Fruit fly (Drosophila melanogaster): Measurements from ENCODE around the gene CG6418.

CG6418 gene

dm6 chr3L:10867778-10868382 lies 11.0 kb downstream of the CG6418 start (continued):
- TF ChIP-seq H15 (GFP tag; IDR thresholded peaks at IDR 0.05) = 0 out of 3 replicates have a peak, but pooled peaks have one; percentile 20
- TF ChIP-seq CG18599 (GFP tag; optimal IDR thresholded peaks at IDR 0.05) = peak; percentile 8
- 0 out of 3 replicates have a peak, but pooled peaks have one; percentile 17 for TF ChIP-seq CG11695 (GFP tag; IDR thresholded peaks at IDR 0.05)
- TF ChIP-seq CG12104 (GFP tag; optimal IDR thresholded peaks at IDR 0.05) = peak; percentile 32
- peak; percentile 36 for TF ChIP-seq lbe (GFP tag; optimal IDR thresholded peaks at IDR 0.05)
- peak; percentile 3 for TF ChIP-seq caup (GFP tag; optimal IDR thresholded peaks at IDR 0.05; ENCODE audit: severe bottlenecking)
- TF ChIP-seq Chrac-16 (GFP tag; optimal IDR thresholded peaks at IDR 0.05) = no peak
- peak; percentile 77 for TF ChIP-seq Drgx (GFP tag; IDR thresholded peaks at IDR 0.05)
- no peak for TF ChIP-seq CG12942 (GFP tag; optimal IDR thresholded peaks at IDR 0.05)
- peak; percentile 88 for TF ChIP-seq crol (GFP tag; IDR thresholded peaks at IDR 0.05)
- TF ChIP-seq bcd (GFP tag; optimal IDR thresholded peaks at IDR 0.05) = no peak
- TF ChIP-seq HLH54F (GFP tag; optimal IDR thresholded peaks at IDR 0.05) = no peak
- peak; percentile 15 for TF ChIP-seq CG13624 (GFP tag; optimal IDR thresholded peaks at IDR 0.05)
- TF ChIP-seq CG9932 (GFP tag; IDR thresholded peaks at IDR 0.05) = peak; percentile 33; the same call in 1 of the 2 replicates
- no peak for TF ChIP-seq hkb (optimal IDR thresholded peaks at IDR 0.05)
- no peak for TF ChIP-seq hkb (GFP tag; IDR thresholded peaks at IDR 0.05)
- peak; percentile 34 for TF ChIP-seq CG10543 (GFP tag; optimal IDR thresholded peaks at IDR 0.05)
- peak; percentile 11 for TF ChIP-seq lab (GFP tag; optimal IDR thresholded peaks at IDR 0.05)
- no peak for TF ChIP-seq HLH3B (GFP tag; IDR thresholded peaks at IDR 0.05)
- TF ChIP-seq CG15514 (GFP tag; optimal IDR thresholded peaks at IDR 0.05) = peak; percentile 30

DNA sequence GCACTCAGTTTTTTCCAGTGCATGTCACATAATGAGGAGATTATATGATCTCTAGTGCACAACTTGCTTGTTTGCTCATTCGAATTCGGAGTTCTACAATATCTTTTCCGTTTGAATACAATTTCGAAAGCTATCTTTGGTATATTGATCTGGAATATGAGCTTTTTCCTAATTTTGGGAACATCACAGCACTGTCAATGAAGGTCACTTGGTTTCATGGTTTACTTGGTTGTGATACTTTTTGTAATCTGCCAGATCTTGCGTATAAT lies 11.5 kb downstream of the CG6418 start:
- TF ChIP-seq Gug (GFP tag; IDR thresholded peaks at IDR 0.05) = no peak
- TF ChIP-seq zf30C (GFP tag; optimal IDR thresholded peaks at IDR 0.05) = peak; percentile 50
- no peak for TF ChIP-seq CG9727 (GFP tag; optimal IDR thresholded peaks at IDR 0.05)
- TF ChIP-seq Pdp1 (GFP tag; optimal IDR thresholded peaks at IDR 0.05) = peak in 1 of 2 experiments; percentile 72

- TF ChIP-seq CG13775 (GFP tag; optimal IDR thresholded peaks at IDR 0.05) (peak; percentile 27), sim (GFP tag; IDR thresholded peaks at IDR 0.05) (no peak), CG7372 (GFP tag; IDR thresholded peaks at IDR 0.05) (no peak), CG1647 (GFP tag; optimal IDR thresholded peaks at IDR 0.05) (peak; percentile 36), fd3F (GFP tag; optimal IDR thresholded peaks at IDR 0.05) (peak; percentile 23), CG18599 (GFP tag; optimal IDR thresholded peaks at IDR 0.05) (peak; percentile 57), sob (GFP tag; IDR thresholded peaks at IDR 0.05) (peak; percentile 28; the same call in 1 of the 2 replicates), CG18619 (GFP tag; optimal IDR thresholded peaks at IDR 0.05) (peak; percentile 18), BtbVII (GFP tag; optimal IDR thresholded peaks at IDR 0.05) (peak; percentile 12), CG11247 (GFP tag; IDR thresholded peaks at IDR 0.05) (peak; percentile 35), NfI (GFP tag; optimal IDR thresholded peaks at IDR 0.05) (peak; percentile 25), Pdp1 (GFP tag; optimal IDR thresholded peaks at IDR 0.05) (peak; percentile 30 to 34), E2f2 (GFP tag; IDR thresholded peaks at IDR 0.05) (0 out of 2 replicates have a peak, but pooled peaks have one; percentile 19), CG12659 (GFP tag; optimal IDR thresholded peaks at IDR 0.05) (peak; percentile 26), lilli (GFP tag; optimal IDR thresholded peaks at IDR 0.05) (peak; percentile 64), Hsf (GFP tag; optimal IDR thresholded peaks at IDR 0.05) (peak; percentile 38), Hr78 (GFP tag; optimal IDR thresholded peaks at IDR 0.05) (peak in 1 of 2 experiments; percentile 67), slbo (GFP tag; IDR thresholded peaks at IDR 0.05) (peak; percentile 67), PHDP (tag; optimal IDR thresholded peaks at IDR 0.05) (peak; percentile 28), Hr51 (GFP tag; optimal IDR thresholded peaks at IDR 0.05) (peak in 1 of 2 experiments; percentile 51), CG8089 (GFP tag; optimal IDR thresholded peaks at IDR 0.05) (no peak), CG9727 (GFP tag; optimal IDR thresholded peaks at IDR 0.05) (peak; percentile 25), exex (tag; optimal IDR thresholded peaks at IDR 0.05) (peak; percentile 67), pan (optimal IDR thresholded peaks at IDR 0.05) (no peak), pan (GFP tag; optimal IDR thresholded peaks at IDR 0.05 in 1 of 2, IDR thresholded peaks at IDR 0.05 in 1 of 2) (peak in 1 of 2 experiments; percentile 31)
Observed at dm6 chr3L:10866633-10867379, 12.0 kb downstream of the CG6418 start.
